Fruit fly (Drosophila melanogaster): ENCODE measurements around the gene eIF3h.

DNA sequence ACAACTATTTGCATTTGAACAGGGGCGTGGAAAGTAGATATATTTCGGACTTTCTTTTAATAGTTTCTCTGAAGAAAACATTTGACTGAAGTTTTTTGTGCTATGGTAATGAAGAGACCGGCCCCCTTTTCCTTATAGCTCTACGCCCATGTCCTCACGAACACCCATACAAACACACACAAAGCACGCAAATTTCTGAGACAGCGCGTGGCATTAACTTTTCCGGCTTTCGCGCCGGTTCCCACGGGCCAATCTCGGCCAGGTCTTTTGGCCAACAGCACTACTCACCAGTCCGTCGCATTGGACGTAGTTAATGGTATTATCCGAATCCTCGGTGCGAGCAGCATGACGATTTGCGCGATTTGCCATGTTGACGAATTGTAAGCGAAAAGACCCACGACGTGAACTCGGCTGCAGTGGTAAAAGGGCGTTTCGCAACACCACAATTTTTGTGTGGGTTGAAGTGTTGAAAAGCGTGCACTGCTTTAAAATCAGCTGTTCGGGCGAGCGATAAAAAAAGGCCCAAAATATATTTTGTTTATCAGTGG is 453 bp downstream of the eIF3h start, which contains the start of gene senju:
- TF ChIP-seq CG33017 (tag; optimal IDR thresholded peaks at IDR 0.05) (peak; percentile 82), CG7101 (tag; optimal IDR thresholded peaks at IDR 0.05) (peak; percentile 86), tj (GFP tag; optimal IDR thresholded peaks at IDR 0.05) (peak; percentile 83), CG5204 (GFP tag; optimal IDR thresholded peaks at IDR 0.05) (no peak), toe (GFP tag; optimal IDR thresholded peaks at IDR 0.05) (no peak), CG7045 (GFP tag; optimal IDR thresholded peaks at IDR 0.05) (peak; percentile 77), CG1620 (GFP tag; optimal IDR thresholded peaks at IDR 0.05) (peak; percentile 94), kay (GFP tag; ENCODE audit: borderline replicate concordance) (no peak), pad (GFP tag; optimal IDR thresholded peaks at IDR 0.05) (peak; percentile 88), CG14711 (tag; optimal IDR thresholded peaks at IDR 0.05) (peak; percentile 66)
